Worm (Caenorhabditis elegans) whole organism, L3 larva: Measurements from ENCODE around the gene F54F2.14.

Experiments
- R02D3.7 ChIP-seq: fragments of 150-350 bp; optimal IDR thresholded peaks from 2 replicates; lab custom pipeline; 2014; ENCODE audit warnings: missing biosample characterization, missing genetic modification characterization
- nhr-11 ChIP-seq: fragments of 150-350 bp; optimal IDR thresholded peaks from 2 replicates; lab custom pipeline; 2014; ENCODE audit warnings: missing biosample characterization, missing genetic modification characterization
- skn-1 ChIP-seq: fragments of 150-350 bp; optimal IDR thresholded peaks from 2 replicates; lab custom pipeline; 2014; ENCODE audit warnings: missing biosample characterization, missing genetic modification characterization
- ztf-11 ChIP-seq: fragments of 150-350 bp; optimal IDR thresholded peaks from 2 replicates; lab custom pipeline; 2014; ENCODE audit warnings: missing biosample characterization, missing genetic modification characterization

DNA sequence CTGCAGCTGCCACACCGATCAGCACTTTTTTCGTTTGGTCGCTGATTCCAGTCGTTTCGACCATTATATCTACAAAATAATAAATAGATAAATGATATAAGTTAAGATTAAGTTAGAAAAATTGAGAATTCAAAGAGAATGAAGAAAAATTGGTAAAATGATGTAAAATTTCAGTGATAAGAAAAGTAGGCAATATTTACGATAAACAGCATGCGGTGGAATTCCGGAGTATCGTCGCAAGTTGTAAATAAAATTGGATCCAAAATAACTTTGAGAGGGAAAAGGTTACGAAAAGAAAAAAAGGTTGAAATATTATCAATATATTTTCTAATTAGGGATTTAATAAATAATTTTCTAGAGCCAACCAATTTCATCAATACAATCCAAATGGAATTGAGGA lies 36.7 kb upstream of the F54F2.14 start, which contains the start of gene tomm-70:
- TF ChIP-seq R02D3.7 (peak; percentile 63), skn-1 (no peak), nhr-11 (tag; lab: Kevin White, UChicago) (no peak), ztf-11 (tag; lab: Kevin White, UChicago) (no peak)
